Fruit fly (Drosophila melanogaster) whole organism, embryonic: Measurements from ENCODE around the gene RabX4.
A peak's percentile ranks its signal among the peaks of the same experiment; 100 is the strongest.

Experiments
- Aef1 ChIP-seq: fragments of 200-800 bp; sonication (Bioruptor generic); IDR thresholded peaks from 3 replicates; pipeline ENCODE4 v1.3.6; 2022; ENCODE audit warnings: missing biosample characterization, missing genetic modification characterization
- Atf3 ChIP-seq: fragments of 200-800 bp; sonication (Bioruptor generic); optimal IDR thresholded peaks from 3 replicates; lab custom pipeline; 2016; ENCODE audit warnings: missing biosample characterization, missing genetic modification characterization
- Awh ChIP-seq: fragments of 200-800 bp; sonication (Bioruptor generic); IDR thresholded peaks from 2 replicates; pipeline ENCODE4, ENCODE4 v1.3.6; 2022; ENCODE audit warnings: missing biosample characterization, missing genetic modification characterization
- CG11723 ChIP-seq: fragments of 200-800 bp; sonication (Bioruptor generic); optimal IDR thresholded peaks from 2 replicates; lab custom pipeline; 2017; ENCODE audit warnings: missing biosample characterization, mild to moderate bottlenecking, missing genetic modification characterization
- CG12299 ChIP-seq: fragments of 200-800 bp; sonication (Bioruptor generic); optimal IDR thresholded peaks from 2 replicates; lab custom pipeline; 2018; ENCODE audit warnings: missing biosample characterization, mild to moderate bottlenecking, missing genetic modification characterization
- CG14014 ChIP-seq: fragments of 200-800 bp; sonication (Bioruptor generic); IDR thresholded peaks from 2 replicates; pipeline ENCODE4 v1.3.6; 2022; ENCODE audit warnings: missing biosample characterization, missing genetic modification characterization
- CG15514 ChIP-seq: fragments of 200-800 bp; sonication (Bioruptor generic); optimal IDR thresholded peaks from 3 replicates; lab custom pipeline; 2017; ENCODE audit warnings: missing biosample characterization, missing genetic modification characterization, mild to moderate bottlenecking, moderate library complexity, missing genetic modification reagents
- CG1602 ChIP-seq: fragments of 200-800 bp; sonication (Bioruptor generic); optimal IDR thresholded peaks from 3 replicates; lab custom pipeline; 2016; ENCODE audit warnings: missing biosample characterization, missing genetic modification characterization
- CG2712 ChIP-seq: fragments of 200-800 bp; optimal IDR thresholded peaks from 3 replicates; lab custom pipeline; 2019; ENCODE audit warnings: missing biosample characterization, mild to moderate bottlenecking, missing genetic modification characterization, moderate library complexity
- CG34224 ChIP-seq: fragments of 200-800 bp; sonication (Bioruptor generic); IDR thresholded peaks from 3 replicates; pipeline ENCODE4 v1.3.6; 2022; ENCODE audit warnings: missing biosample characterization, missing genetic modification characterization; ENCODE audit not compliant: partially characterized antibody
- CG5245 ChIP-seq: fragments of 200-800 bp; sonication (Bioruptor generic); optimal IDR thresholded peaks from 3 replicates; lab custom pipeline; 2016; ENCODE audit warnings: missing biosample characterization, missing genetic modification characterization
- CG6689 ChIP-seq: fragments of 200-800 bp; sonication (Bioruptor generic); IDR thresholded peaks from 2 replicates; pipeline ENCODE4 v1.3.6; 2022; ENCODE audit warnings: missing biosample characterization, missing genetic modification characterization
- CG7556 ChIP-seq: fragments of 200-800 bp; sonication (Bioruptor generic); optimal IDR thresholded peaks from 2 replicates; lab custom pipeline; 2017; ENCODE audit warnings: missing biosample characterization, mild to moderate bottlenecking, missing genetic modification characterization
- CG9437 ChIP-seq: fragments of 200-800 bp; sonication (Bioruptor generic); optimal IDR thresholded peaks from 2 replicates; lab custom pipeline; 2018; ENCODE audit warnings: missing biosample characterization, mild to moderate bottlenecking, missing genetic modification characterization
- D19A ChIP-seq: fragments of 200-800 bp; optimal IDR thresholded peaks from 3 replicates; lab custom pipeline; 2019; ENCODE audit warnings: missing biosample characterization, mild to moderate bottlenecking, missing genetic modification characterization, moderate library complexity
- GATAe ChIP-seq: fragments of 200-800 bp; sonication (Bioruptor generic); conservative IDR thresholded peaks from 2 replicates; pipeline ENCODE4 v1.3.6; 2022; ENCODE audit warnings: missing biosample characterization, missing genetic modification characterization
- H15 ChIP-seq: fragments of 200-800 bp; sonication (Bioruptor generic); IDR thresholded peaks from 3 replicates; pipeline ENCODE4 v1.3.6; 2022; ENCODE audit warnings: missing biosample characterization, missing genetic modification characterization
- Hr51 ChIP-seq, 2 experiments: fragments of 200-800 bp; sonication (Bioruptor generic); optimal IDR thresholded peaks; 2 replicates in 1 of 2; 3 replicates in 1 of 2; lab custom pipeline; 2016 to 2018; ENCODE audit warnings: missing biosample characterization in 2 of 2, missing genetic modification characterization in 2 of 2, mild to moderate bottlenecking in 1 of 2, moderate library complexity in 1 of 2
- Hr78 ChIP-seq, 2 experiments: fragments of 200-800 bp in 1 of 2; fragments of >200 bp in 1 of 2; sonication (Bioruptor generic) in 1 of 2; optimal IDR thresholded peaks; 2 replicates each; lab custom pipeline; 2017 to 2019; ENCODE audit warnings: missing biosample characterization in 2 of 2, missing genetic modification characterization in 2 of 2, mild to moderate bottlenecking in 1 of 2, moderate library complexity in 1 of 2
- MBD-R2 ChIP-seq: fragments of 200-800 bp; sonication (Bioruptor generic); IDR thresholded peaks from 2 replicates; pipeline ENCODE4 v1.3.6; 2022; ENCODE audit warnings: missing biosample characterization, missing genetic modification characterization
- Mes4 ChIP-seq: fragments of 200-800 bp; sonication (Bioruptor generic); optimal IDR thresholded peaks from 2 replicates; lab custom pipeline; 2016; ENCODE audit warnings: missing biosample characterization, missing genetic modification characterization
- bcd ChIP-seq: fragments of 200-800 bp; sonication (Bioruptor generic); optimal IDR thresholded peaks from 2 replicates; lab custom pipeline; 2017; ENCODE audit warnings: missing biosample characterization, mild to moderate bottlenecking, missing genetic modification characterization
- br ChIP-seq: fragments of >200 bp; optimal IDR thresholded peaks from 2 replicates; lab custom pipeline; 2017
- cg ChIP-seq: fragments of 200-800 bp; sonication (Bioruptor generic); optimal IDR thresholded peaks from 3 replicates; lab custom pipeline; 2019; ENCODE audit warnings: missing biosample characterization, mild to moderate bottlenecking, missing genetic modification characterization, moderate library complexity
- chm ChIP-seq: fragments of 200-800 bp; sonication (Bioruptor generic); IDR thresholded peaks from 2 replicates; pipeline ENCODE4 v1.3.6; 2022; ENCODE audit warnings: missing biosample characterization, missing genetic modification characterization
- dan ChIP-seq: fragments of 200-800 bp; sonication (Bioruptor generic); IDR thresholded peaks from 2 replicates; pipeline ENCODE4 v1.3.6; 2022; ENCODE audit warnings: missing biosample characterization, missing genetic modification characterization
- dmrt11E ChIP-seq: fragments of 200-800 bp; sonication (Bioruptor generic); optimal IDR thresholded peaks from 3 replicates; lab custom pipeline; 2018; ENCODE audit warnings: missing biosample characterization, mild to moderate bottlenecking, missing genetic modification characterization, moderate library complexity
- esg ChIP-seq: fragments of 200-800 bp; sonication (Bioruptor generic); conservative IDR thresholded peaks from 2 replicates; pipeline ENCODE4 v1.3.6; 2022; ENCODE audit warnings: missing biosample characterization, missing genetic modification characterization
- gsb-n ChIP-seq: fragments of 200-800 bp; sonication (Bioruptor generic); optimal IDR thresholded peaks from 3 replicates; lab custom pipeline; 2018; ENCODE audit warnings: missing biosample characterization, mild to moderate bottlenecking, missing genetic modification characterization
- ind ChIP-seq: fragments of 200-800 bp; sonication (Bioruptor generic); optimal IDR thresholded peaks from 3 replicates; lab custom pipeline; 2016; ENCODE audit warnings: missing biosample characterization, missing genetic modification characterization
- ken ChIP-seq: fragments of 200-800 bp; sonication (Bioruptor generic); IDR thresholded peaks from 3 replicates; pipeline ENCODE4 v1.3.6; 2022; ENCODE audit warnings: missing biosample characterization, missing genetic modification characterization
- lab ChIP-seq: fragments of 200-800 bp; sonication (Bioruptor generic); optimal IDR thresholded peaks from 3 replicates; lab custom pipeline; 2017; ENCODE audit warnings: missing biosample characterization, missing genetic modification characterization, mild to moderate bottlenecking, moderate library complexity, missing genetic modification reagents
- maf-S ChIP-seq: fragments of 200-800 bp; sonication (Bioruptor generic); optimal IDR thresholded peaks from 2 replicates; lab custom pipeline; 2016; ENCODE audit warnings: missing biosample characterization, missing genetic modification characterization
- mld ChIP-seq: fragments of 200-800 bp; sonication (Bioruptor generic); IDR thresholded peaks from 3 replicates; pipeline ENCODE4 v1.3.6; 2022; ENCODE audit warnings: missing biosample characterization, missing genetic modification characterization; ENCODE audit not compliant: partially characterized antibody
- org-1 ChIP-seq: fragments of 200-800 bp; sonication (Bioruptor generic); optimal IDR thresholded peaks from 2 replicates; lab custom pipeline; 2017; ENCODE audit warnings: missing biosample characterization, missing genetic modification characterization
- pb ChIP-seq: fragments of 200-800 bp; sonication (Bioruptor generic); optimal IDR thresholded peaks from 3 replicates; lab custom pipeline; 2016; ENCODE audit warnings: missing biosample characterization, missing genetic modification characterization
- peb ChIP-seq: fragments of 200-800 bp; sonication (Bioruptor generic); IDR thresholded peaks from 2 replicates; pipeline ENCODE4 v1.3.6; 2022; ENCODE audit warnings: missing biosample characterization, missing genetic modification characterization
- phol ChIP-seq: fragments of 200-800 bp; sonication (Bioruptor generic); optimal IDR thresholded peaks from 3 replicates; lab custom pipeline; 2018; ENCODE audit warnings: missing biosample characterization, mild to moderate bottlenecking, missing genetic modification characterization, moderate library complexity
- rib ChIP-seq: fragments of 200-800 bp; sonication (Bioruptor generic); IDR thresholded peaks from 2 replicates; pipeline ENCODE4 v1.3.6; 2022; ENCODE audit warnings: missing biosample characterization, missing genetic modification characterization
- run ChIP-seq: fragments of 200-800 bp; sonication (Bioruptor generic); optimal IDR thresholded peaks from 3 replicates; lab custom pipeline; 2018; ENCODE audit warnings: missing biosample characterization, mild to moderate bottlenecking, missing genetic modification characterization
- sens-2 ChIP-seq: fragments of 200-800 bp; sonication (Bioruptor generic); IDR thresholded peaks from 2 replicates; pipeline ENCODE4 v1.3.6; 2022; ENCODE audit warnings: missing biosample characterization, missing genetic modification characterization
- sisA ChIP-seq: fragments of 200-800 bp; sonication (Bioruptor generic); IDR thresholded peaks from 2 replicates; pipeline ENCODE4 v1.3.6; 2022; ENCODE audit warnings: missing biosample characterization, missing genetic modification characterization
- vfl ChIP-seq: fragments of 200-800 bp; sonication (Bioruptor generic); optimal IDR thresholded peaks from 2 replicates; lab custom pipeline; 2016; ENCODE audit warnings: missing biosample characterization, missing genetic modification characterization
- zfh1 ChIP-seq: fragments of 200-800 bp; sonication (Bioruptor generic); IDR thresholded peaks from 3 replicates; pipeline ENCODE4 v1.3.6; 2022; ENCODE audit warnings: missing biosample characterization, missing genetic modification characterization

Gene RabX4

dm6 chr3R:24798595-24798994 is 29.6 kb downstream of the RabX4 start (continued):
- TF ChIP-seq vfl (GFP tag; lab: Kevin White, UChicago) (no peak), CG14014 (no peak), br (lab: Kevin White, UChicago) (no peak), CG2712 (tag; lab: Kevin White, UChicago) (peak; percentile 57), peb (no peak), Awh (GFP tag; lab: Robert Waterston, UW) (no peak), CG11723 (GFP tag; lab: Kevin White, UChicago) (no peak), cg (GFP tag; lab: Kevin White, UChicago) (no peak), phol (peak; percentile 27), bcd (GFP tag; lab: Kevin White, UChicago) (no peak), CG1602 (GFP tag; lab: Kevin White, UChicago) (no peak), sisA (GFP tag; lab: Robert Waterston, UW) (no peak), Aef1 (GFP tag; lab: Robert Waterston, UW) (no peak), maf-S (GFP tag; lab: Kevin White, UChicago) (no peak), Hr78 (GFP tag; optimal IDR thresholded peaks at IDR 0.05; lab: Kevin White, UChicago) (no peak), zfh1 (GFP tag; lab: Robert Waterston, UW) (no peak), Atf3 (no peak), mld (no peak), dan (no peak), GATAe (GFP tag; lab: Robert Waterston, UW) (no peak), rib (GFP tag; lab: Robert Waterston, UW) (no peak), D19A (tag; lab: Kevin White, UChicago) (no peak), dmrt11E (no peak), H15 (GFP tag; lab: Robert Waterston, UW) (no peak), CG7556 (GFP tag; lab: Kevin White, UChicago) (peak; percentile 47), run (peak; percentile 30), ken (GFP tag; lab: Robert Waterston, UW) (no peak), Hr51 (GFP tag; optimal IDR thresholded peaks at IDR 0.05; lab: Kevin White, UChicago) (no peak), esg (no peak), CG12299 (tag; lab: Kevin White, UChicago) (no peak), chm (GFP tag; lab: Robert Waterston, UW) (no peak), CG15514 (GFP tag; lab: Kevin White, UChicago) (peak; percentile 12), gsb-n (tag; lab: Kevin White, UChicago) (no peak), lab (GFP tag; lab: Kevin White, UChicago) (no peak), org-1 (GFP tag; lab: Kevin White, UChicago) (no peak), CG5245 (no peak), CG34224 (no peak), sens-2 (no peak), CG6689 (GFP tag; lab: Robert Waterston, UW) (peak; percentile 28; the same call in 1 of the 2 replicates), MBD-R2 (no peak), Mes4 (GFP tag; lab: Kevin White, UChicago) (no peak), pb (GFP tag; lab: Kevin White, UChicago) (no peak), ind (GFP tag; lab: Kevin White, UChicago) (no peak), CG9437 (GFP tag; lab: Kevin White, UChicago) (peak; percentile 48)
